Fruit fly (Drosophila melanogaster): ENCODE measurements around the gene CG6441.

- TF ChIP-seq Ets96B (tag; optimal IDR thresholded peaks at IDR 0.05) (no peak), dac (GFP tag; optimal IDR thresholded peaks at IDR 0.05) (no peak), CG16779 (tag; optimal IDR thresholded peaks at IDR 0.05) (no peak), achi (GFP tag; optimal IDR thresholded peaks at IDR 0.05) (no peak)
Measured at dm6 chr2L:7452093-7452492, 22.4 kb upstream of the CG6441 start.
